Fruit fly (Drosophila melanogaster) whole organism, embryonic: ENCODE measurements around the gene enc.

Experiments used
- CG1024 ChIP-seq: fragments of 200-800 bp; sonication (Bioruptor generic); IDR thresholded peaks from 2 replicates; pipeline ENCODE4 v1.3.6; 2022; ENCODE audit warnings: missing biosample characterization, missing genetic modification characterization
- CG10267 ChIP-seq: fragments of 200-800 bp; sonication (Bioruptor generic); optimal IDR thresholded peaks from 2 replicates; lab custom pipeline; 2018; ENCODE audit warnings: missing biosample characterization, mild to moderate bottlenecking, missing genetic modification characterization, moderate library complexity
- CG10321 ChIP-seq: fragments of 200-800 bp; sonication (Bioruptor generic); IDR thresholded peaks from 2 replicates; pipeline ENCODE4 v1.3.6; 2022; ENCODE audit warnings: missing biosample characterization, missing genetic modification characterization
- CG10431 ChIP-seq: fragments of 200-800 bp; sonication (Bioruptor generic); optimal IDR thresholded peaks from 3 replicates; lab custom pipeline; 2018; ENCODE audit warnings: missing biosample characterization, mild to moderate bottlenecking, missing genetic modification characterization
- CG10543 ChIP-seq: fragments of 200-800 bp; sonication (Bioruptor generic); optimal IDR thresholded peaks from 3 replicates; lab custom pipeline; 2017; ENCODE audit warnings: missing biosample characterization, mild to moderate bottlenecking, missing genetic modification characterization, moderate library complexity
- CG10565 ChIP-seq: fragments of 200-800 bp; sonication (Bioruptor generic); optimal IDR thresholded peaks from 3 replicates; lab custom pipeline; 2016; ENCODE audit warnings: missing biosample characterization, mild to moderate bottlenecking, missing genetic modification characterization
- CG11504 ChIP-seq: fragments of 200-800 bp; sonication (Bioruptor generic); optimal IDR thresholded peaks from 3 replicates; lab custom pipeline; 2019; ENCODE audit warnings: missing biosample characterization, mild to moderate bottlenecking, missing genetic modification characterization, moderate library complexity
- CG12236 ChIP-seq: fragments of 200-800 bp; sonication (Bioruptor generic); optimal IDR thresholded peaks from 2 replicates; lab custom pipeline; 2016; ENCODE audit warnings: missing biosample characterization, missing genetic modification characterization
- CG12391 ChIP-seq: fragments of 200-800 bp; sonication (Bioruptor generic); optimal IDR thresholded peaks from 3 replicates; lab custom pipeline; 2018; ENCODE audit warnings: missing biosample characterization, mild to moderate bottlenecking, missing genetic modification characterization, moderate library complexity
- CG13287 ChIP-seq: fragments of 200-800 bp; sonication (Bioruptor generic); IDR thresholded peaks from 2 replicates; pipeline ENCODE4 v1.3.6; 2022; ENCODE audit warnings: missing biosample characterization, missing genetic modification characterization; ENCODE audit not compliant: partially characterized antibody
- CG14050 ChIP-seq: fragments of 200-800 bp; sonication (Bioruptor generic); IDR thresholded peaks from 3 replicates; pipeline ENCODE4 v1.3.6; 2022; ENCODE audit warnings: missing biosample characterization, missing genetic modification characterization
- CG1603 ChIP-seq: fragments of 200-800 bp; sonication (Bioruptor generic); optimal IDR thresholded peaks from 2 replicates; lab custom pipeline; 2019; ENCODE audit warnings: missing biosample characterization, mild to moderate bottlenecking, missing genetic modification characterization, moderate library complexity
- CG16815 ChIP-seq: fragments of 200-800 bp; sonication (Bioruptor generic); optimal IDR thresholded peaks from 3 replicates; lab custom pipeline; 2017; ENCODE audit warnings: missing biosample characterization, mild to moderate bottlenecking, missing genetic modification characterization
- CG1792 ChIP-seq: fragments of 200-800 bp; sonication (Bioruptor generic); optimal IDR thresholded peaks from 2 replicates; lab custom pipeline; 2016; ENCODE audit warnings: missing biosample characterization, missing genetic modification characterization
- CG18262 ChIP-seq: fragments of 200-800 bp; optimal IDR thresholded peaks from 3 replicates; lab custom pipeline; 2019; ENCODE audit warnings: missing biosample characterization, mild to moderate bottlenecking, missing genetic modification characterization, moderate library complexity
- CG18619 ChIP-seq: fragments of 200-800 bp; sonication (Bioruptor generic); optimal IDR thresholded peaks from 3 replicates; lab custom pipeline; 2017; ENCODE audit warnings: missing biosample characterization, mild to moderate bottlenecking, missing genetic modification characterization
- CG2120 ChIP-seq: fragments of 200-800 bp; sonication (Bioruptor generic); optimal IDR thresholded peaks from 3 replicates; lab custom pipeline; 2016; ENCODE audit warnings: missing biosample characterization, missing genetic modification characterization
- CG32532 ChIP-seq: fragments of 200-800 bp; sonication (Bioruptor generic); IDR thresholded peaks from 2 replicates; pipeline ENCODE4 v1.3.6; 2022; ENCODE audit warnings: missing biosample characterization, missing genetic modification characterization
- CG6683 ChIP-seq: fragments of 200-800 bp; sonication (Bioruptor generic); optimal IDR thresholded peaks from 2 replicates; lab custom pipeline; 2017; ENCODE audit warnings: missing biosample characterization, mild to moderate bottlenecking, missing genetic modification characterization, missing genetic modification reagents
- CG6854 ChIP-seq: fragments of 200-800 bp; sonication (Bioruptor generic); optimal IDR thresholded peaks from 3 replicates; lab custom pipeline; 2017; ENCODE audit warnings: missing biosample characterization, mild to moderate bottlenecking, missing genetic modification characterization
- CG8359 ChIP-seq: fragments of 200-800 bp; sonication (Bioruptor generic); optimal IDR thresholded peaks from 2 replicates; lab custom pipeline; 2017; ENCODE audit warnings: missing biosample characterization, mild to moderate bottlenecking, missing genetic modification characterization, borderline replicate concordance
- CG9932 ChIP-seq: fragments of 200-800 bp; sonication (Bioruptor generic); IDR thresholded peaks from 2 replicates; pipeline ENCODE4 v1.3.6; 2022; ENCODE audit warnings: missing biosample characterization, missing genetic modification characterization
- CHES-1-like ChIP-seq: fragments of 200-800 bp; sonication (Bioruptor generic); optimal IDR thresholded peaks from 2 replicates; lab custom pipeline; 2016; ENCODE audit warnings: missing biosample characterization, missing genetic modification characterization
- D19B ChIP-seq: fragments of 200-800 bp; sonication (Bioruptor generic); optimal IDR thresholded peaks from 2 replicates; lab custom pipeline; 2017; ENCODE audit warnings: missing biosample characterization, mild to moderate bottlenecking, missing genetic modification characterization
- Dref ChIP-seq: fragments of 200-800 bp; sonication (Bioruptor generic); IDR thresholded peaks from 2 replicates; pipeline ENCODE4 v1.3.6; 2022; ENCODE audit warnings: missing biosample characterization, missing genetic modification characterization
- HLH3B ChIP-seq: fragments of 200-800 bp; sonication (Bioruptor generic); IDR thresholded peaks from 2 replicates; pipeline ENCODE4 v1.3.6; 2022; ENCODE audit warnings: missing biosample characterization, missing genetic modification characterization
- HLH54F ChIP-seq: fragments of 200-800 bp; sonication (Bioruptor generic); optimal IDR thresholded peaks from 3 replicates; lab custom pipeline; 2016; ENCODE audit warnings: missing biosample characterization, missing genetic modification characterization
- Med ChIP-seq: fragments of 200-800 bp; sonication (Bioruptor generic); peaks from one replicate; lab custom pipeline; 2016; ENCODE audit warnings: missing biosample characterization, missing genetic modification characterization, mild to moderate bottlenecking, inconsistent platforms, moderate library complexity
- Nf-YB ChIP-seq: fragments of 200-800 bp; sonication (Bioruptor generic); optimal IDR thresholded peaks from 3 replicates; lab custom pipeline; 2019; ENCODE audit warnings: missing biosample characterization, mild to moderate bottlenecking, missing genetic modification characterization, moderate library complexity
- Rx ChIP-seq: fragments of 200-800 bp; sonication (Bioruptor generic); IDR thresholded peaks from 2 replicates; pipeline ENCODE4 v1.3.6; 2022; ENCODE audit warnings: missing biosample characterization, missing genetic modification characterization
- TFAM ChIP-seq: fragments of 200-800 bp; sonication (Bioruptor generic); optimal IDR thresholded peaks from 2 replicates; lab custom pipeline; 2017; ENCODE audit warnings: missing biosample characterization, missing genetic modification characterization, inconsistent platforms
- Usf ChIP-seq: fragments of 200-800 bp; sonication (Bioruptor generic); optimal IDR thresholded peaks from 2 replicates; lab custom pipeline; 2017; ENCODE audit warnings: missing genotype, missing biosample characterization, missing genetic modification characterization
- Xbp1 ChIP-seq: fragments of 200-800 bp; sonication (Bioruptor generic); optimal IDR thresholded peaks from 3 replicates; lab custom pipeline; 2016; ENCODE audit warnings: missing biosample characterization, mild to moderate bottlenecking, missing genetic modification characterization
- bcd ChIP-seq: fragments of 200-800 bp; sonication (Bioruptor generic); optimal IDR thresholded peaks from 2 replicates; lab custom pipeline; 2017; ENCODE audit warnings: missing biosample characterization, mild to moderate bottlenecking, missing genetic modification characterization
- cas ChIP-seq: fragments of 200-800 bp; sonication (Bioruptor generic); IDR thresholded peaks from 2 replicates; pipeline ENCODE4 v1.3.6; 2022; ENCODE audit warnings: missing biosample characterization, missing genetic modification characterization
- chif ChIP-seq, 2 experiments: fragments of 200-800 bp; sonication (Bioruptor generic); optimal IDR thresholded peaks; 3 replicates each; lab custom pipeline; 2016; ENCODE audit warnings: missing biosample characterization in 2 of 2, missing genetic modification characterization in 2 of 2
- croc ChIP-seq: fragments of 200-800 bp; sonication (Bioruptor generic); conservative IDR thresholded peaks from 3 replicates; pipeline ENCODE4 v1.3.6; 2022; ENCODE audit warnings: missing biosample characterization, missing genetic modification characterization
- dimm ChIP-seq: fragments of 200-800 bp; sonication (Bioruptor generic); IDR thresholded peaks from 2 replicates; pipeline ENCODE4 v1.3.6; 2022; ENCODE audit warnings: missing biosample characterization, missing genetic modification characterization
- ftz-f1 ChIP-seq: fragments of 200-800 bp; sonication (Bioruptor generic); optimal IDR thresholded peaks from 2 replicates; lab custom pipeline; 2016; ENCODE audit warnings: missing biosample characterization, missing genetic modification characterization
- fu2 ChIP-seq: fragments of 200-800 bp; sonication (Bioruptor generic); optimal IDR thresholded peaks from 2 replicates; lab custom pipeline; 2016; ENCODE audit warnings: missing biosample characterization, missing genetic modification characterization
- gcm2 ChIP-seq: fragments of 200-800 bp; sonication (Bioruptor generic); optimal IDR thresholded peaks from 2 replicates; lab custom pipeline; 2016; ENCODE audit warnings: missing biosample characterization, missing genetic modification characterization
- gfzf ChIP-seq: fragments of 200-800 bp; sonication (Bioruptor generic); optimal IDR thresholded peaks from 2 replicates; lab custom pipeline; 2016; ENCODE audit warnings: missing biosample characterization, mild to moderate bottlenecking, missing genetic modification characterization, moderate library complexity
- gsb-n ChIP-seq: fragments of 200-800 bp; sonication (Bioruptor generic); optimal IDR thresholded peaks from 3 replicates; lab custom pipeline; 2018; ENCODE audit warnings: missing biosample characterization, mild to moderate bottlenecking, missing genetic modification characterization
- ham ChIP-seq: fragments of 200-800 bp; sonication (Bioruptor generic); IDR thresholded peaks from 2 replicates; pipeline ENCODE4 v1.3.6; 2022; ENCODE audit warnings: missing biosample characterization, missing genetic modification characterization
- her ChIP-seq: fragments of 200-800 bp; sonication (Bioruptor generic); optimal IDR thresholded peaks from 2 replicates; lab custom pipeline; 2016; ENCODE audit warnings: missing biosample characterization, missing genetic modification characterization
- kah ChIP-seq: fragments of 200-800 bp; sonication (Bioruptor generic); optimal IDR thresholded peaks from 2 replicates; lab custom pipeline; 2018; ENCODE audit warnings: missing biosample characterization, mild to moderate bottlenecking, missing genetic modification characterization
- pnt ChIP-seq: fragments of 200-800 bp; sonication (Bioruptor generic); optimal IDR thresholded peaks from 3 replicates; lab custom pipeline; 2016; ENCODE audit warnings: missing biosample characterization, missing genetic modification characterization
- row ChIP-seq: fragments of 200-800 bp; sonication (Bioruptor generic); IDR thresholded peaks from 3 replicates; pipeline ENCODE4 v1.3.6; 2022; ENCODE audit warnings: missing biosample characterization, missing genetic modification characterization
- seq ChIP-seq: fragments of 200-800 bp; sonication (Bioruptor generic); IDR thresholded peaks from 2 replicates; pipeline ENCODE4 v1.3.6; 2022; ENCODE audit warnings: missing biosample characterization, missing genetic modification characterization
- ssp ChIP-seq: fragments of 200-800 bp; sonication (Bioruptor generic); IDR thresholded peaks from 2 replicates; pipeline ENCODE4 v1.3.6; 2022; ENCODE audit warnings: missing biosample characterization, missing genetic modification characterization
- vfl ChIP-seq: fragments of 200-800 bp; sonication (Bioruptor generic); optimal IDR thresholded peaks from 2 replicates; lab custom pipeline; 2016; ENCODE audit warnings: missing biosample characterization, missing genetic modification characterization

Gene enc

DNA sequence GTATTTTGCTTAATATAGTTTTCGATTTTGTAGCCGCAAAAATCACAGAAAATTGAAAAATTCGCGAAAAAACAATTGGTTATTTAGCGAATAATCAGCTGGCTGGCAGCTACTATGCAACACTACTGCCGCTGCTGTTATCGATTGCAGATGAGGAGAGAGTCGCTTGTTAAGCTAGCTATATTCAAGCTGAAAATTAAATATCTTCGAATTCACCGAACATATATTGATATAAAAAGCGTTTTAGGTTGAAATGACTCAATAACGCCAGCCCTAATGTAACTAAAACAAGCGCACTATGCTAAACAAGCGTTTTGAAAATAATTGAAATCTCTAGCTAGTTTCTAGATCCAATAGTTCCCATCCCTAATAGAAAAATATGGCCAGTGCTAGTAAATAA, 12.1 kb upstream of the enc start, which contains the start of the genes CG32264, ntc and IntS10 (continued):
- TF ChIP-seq CG32532, result peak; percentile 63
- peak; percentile 30 for TF ChIP-seq Nf-YB
- peak; percentile 79 for TF ChIP-seq fu2 (GFP tag; lab: Kevin White, UChicago)
- TF ChIP-seq Usf (GFP tag; lab: Kevin White, UChicago), result peak; percentile 28
- no peak for TF ChIP-seq CG8359 (GFP tag; lab: Kevin White, UChicago)
- TF ChIP-seq CG10565 (GFP tag; lab: Kevin White, UChicago), result no peak
- TF ChIP-seq gcm2 (GFP tag; lab: Kevin White, UChicago), result peak; percentile 16
- peak; percentile 41 for TF ChIP-seq D19B (GFP tag; lab: Kevin White, UChicago)
- TF ChIP-seq Rx (GFP tag; lab: Robert Waterston, UW), result no peak
- peak; percentile 30; the same call in 1 of the 2 replicates for TF ChIP-seq cas (GFP tag; lab: Robert Waterston, UW)
- TF ChIP-seq CG2120 (GFP tag; lab: Kevin White, UChicago), result peak; percentile 90
- peak; percentile 22 for TF ChIP-seq gfzf (GFP tag; lab: Kevin White, UChicago)
- TF ChIP-seq CG13287 (GFP tag; lab: Robert Waterston, UW), result peak; percentile 81
- peak; percentile 17 for TF ChIP-seq CG12236 (GFP tag; lab: Kevin White, UChicago)
- TF ChIP-seq croc (GFP tag; lab: Robert Waterston, UW), result peak; percentile 34; the same call in 2 of the 3 replicates
- TF ChIP-seq CG11504 (tag; lab: Kevin White, UChicago), result no peak
- no peak for TF ChIP-seq dimm
- TF ChIP-seq CG14050 (GFP tag; lab: Robert Waterston, UW), result peak; percentile 29; the same call in 1 of the 3 replicates
- TF ChIP-seq ftz-f1 (GFP tag; lab: Kevin White, UChicago), result no peak
- TF ChIP-seq kah (GFP tag; lab: Kevin White, UChicago), result no peak
- TF ChIP-seq CG18619 (GFP tag; lab: Kevin White, UChicago), result peak; percentile 59
- no peak for TF ChIP-seq gsb-n (tag; lab: Kevin White, UChicago)
- TF ChIP-seq row (GFP tag; lab: Robert Waterston, UW), result peak; percentile 94
- TF ChIP-seq ham, result no peak
- TF ChIP-seq TFAM (GFP tag; lab: Kevin White, UChicago), result no peak
- peak; percentile 91 for TF ChIP-seq CHES-1-like (GFP tag; lab: Kevin White, UChicago)
- TF ChIP-seq CG10543 (GFP tag; lab: Kevin White, UChicago), result peak; percentile 80
- no peak for TF ChIP-seq seq (GFP tag; lab: Robert Waterston, UW)
- TF ChIP-seq Xbp1 (GFP tag; lab: Kevin White, UChicago), result peak; percentile 81
- TF ChIP-seq her (GFP tag; lab: Kevin White, UChicago), result peak; percentile 75
- peak; percentile 39 for TF ChIP-seq CG10431 (GFP tag; lab: Kevin White, UChicago)
- no peak for TF ChIP-seq CG6854 (GFP tag; lab: Kevin White, UChicago)
- TF ChIP-seq Dref (GFP tag; lab: Robert Waterston, UW), result peak; percentile 72
- TF ChIP-seq Med (GFP tag; lab: Kevin White, UChicago), result peak; percentile 97
- peak; percentile 97 for TF ChIP-seq CG10267 (tag; lab: Kevin White, UChicago)
- TF ChIP-seq CG12391 (tag; lab: Kevin White, UChicago), result peak; percentile 79
- peak; percentile 64 for TF ChIP-seq bcd
- TF ChIP-seq vfl (GFP tag; lab: Kevin White, UChicago), result peak; percentile 85
- TF ChIP-seq CG6683 (GFP tag; lab: Kevin White, UChicago), result peak; percentile 17
- TF ChIP-seq CG1024 (GFP tag; lab: Robert Waterston, UW), result 0 out of 2 replicates have a peak, but pooled peaks have one; percentile 9
- TF ChIP-seq CG18262 (tag; lab: Kevin White, UChicago), result peak; percentile 41
- TF ChIP-seq CG1603, result peak; percentile 36
- TF ChIP-seq chif (GFP tag; optimal IDR thresholded peaks at IDR 0.05; lab: Kevin White, UChicago), result peak; percentile 73 to 77
- TF ChIP-seq HLH54F, result peak; percentile 84
- peak; percentile 22; the same call in 1 of the 2 replicates for TF ChIP-seq CG10321
- no peak; the same call in 1 of the 2 replicates for TF ChIP-seq HLH3B (GFP tag; lab: Robert Waterston, UW)
- peak; percentile 83 for TF ChIP-seq CG9932
- peak; percentile 64 for TF ChIP-seq CG16815 (GFP tag; lab: Kevin White, UChicago)
- peak; percentile 32 for TF ChIP-seq ssp (GFP tag; lab: Robert Waterston, UW)
- TF ChIP-seq pnt (GFP tag; lab: Kevin White, UChicago), result peak; percentile 15
- peak; percentile 23 for TF ChIP-seq CG1792 (GFP tag; lab: Kevin White, UChicago)
